Fruit fly (Drosophila melanogaster): ENCODE measurements around the gene Nepl3.

dm6 chr2L:5007256-5007655, 50.8 kb downstream of the Nepl3 start:
- TF ChIP-seq Myc (optimal IDR thresholded peaks at IDR 0.05) (no peak), psq (optimal IDR thresholded peaks at IDR 0.05) (no peak), Sin3A (optimal IDR thresholded peaks at IDR 0.05) (no peak), ttk (optimal IDR thresholded peaks at IDR 0.05) (no peak), h (optimal IDR thresholded peaks at IDR 0.05) (no peak)
